Worm (Caenorhabditis elegans): ENCODE data around the gene cox-6B.

ce11 chrIII:2757478-2757877 is 58.0 kb downstream of the cox-6B start:
- TF ChIP-seq ztf-11 (tag; optimal IDR thresholded peaks at IDR 0.05): no peak
- TF ChIP-seq ceh-39 (tag; optimal IDR thresholded peaks at IDR 0.05): no peak
- no peak for TF ChIP-seq elt-1 (tag; optimal IDR thresholded peaks at IDR 0.05; ENCODE audit: borderline replicate concordance, insufficient read depth)
- TF ChIP-seq snpc-4 (tag; optimal IDR thresholded peaks at IDR 0.05): no peak
- no peak for TF ChIP-seq mab-5 (tag; optimal IDR thresholded peaks at IDR 0.05)
- TF ChIP-seq tbx-8 (GFP tag; optimal IDR thresholded peaks at IDR 0.05): no peak
- no peak for TF ChIP-seq unc-120 (tag; optimal IDR thresholded peaks at IDR 0.05; ENCODE audit: poor library complexity, severe bottlenecking)
- no peak for TF ChIP-seq nhr-12 (tag; optimal IDR thresholded peaks at IDR 0.05)

All from whole organism, mixed stage, embryonic.